Fruit fly (Drosophila melanogaster): ENCODE data around the gene MBD-like.
A peak's percentile ranks its signal among the peaks of the same experiment; 100 is the strongest.

- peak; percentile 69 for TF ChIP-seq Eip75B (GFP tag; optimal IDR thresholded peaks at IDR 0.05)
- no peak for TF ChIP-seq ss (GFP tag; optimal IDR thresholded peaks at IDR 0.05)
- peak; percentile 10; the same call in 1 of the 2 replicates for TF ChIP-seq CG15336 (GFP tag; IDR thresholded peaks at IDR 0.05)
- no peak for TF ChIP-seq CG7368 (GFP tag; optimal IDR thresholded peaks at IDR 0.05)
- TF ChIP-seq CG6163 (GFP tag; IDR thresholded peaks at IDR 0.05), result peak; percentile 30; the same call in 1 of the 3 replicates
- TF ChIP-seq OdsH (GFP tag; optimal IDR thresholded peaks at IDR 0.05), result peak; percentile 19
- peak; percentile 42 for TF ChIP-seq topi (GFP tag; optimal IDR thresholded peaks at IDR 0.05)
- TF ChIP-seq CG6854 (GFP tag; optimal IDR thresholded peaks at IDR 0.05), result peak; percentile 28
- TF ChIP-seq svp (GFP tag), result no peak
- no peak for TF ChIP-seq Smox (GFP tag; optimal IDR thresholded peaks at IDR 0.05)
- peak; percentile 68 for TF ChIP-seq lz (GFP tag; optimal IDR thresholded peaks at IDR 0.05)
- no peak for TF ChIP-seq Gug (GFP tag; IDR thresholded peaks at IDR 0.05)
Observed at dm6 chr3R:9586663-9587248, 27.2 kb downstream of the MBD-like start, which contains the start of gene P58IPK.
